Fruit fly (Drosophila melanogaster) whole organism, embryonic: ENCODE measurements around the gene BBS1.

ENCODE experiments used
- Adf1 ChIP-seq: fragments of 200-800 bp; sonication (Bioruptor generic); IDR thresholded peaks from 2 replicates; pipeline ENCODE4 v1.3.6; 2022; ENCODE audit warnings: missing biosample characterization, missing genetic modification characterization
- Aef1 ChIP-seq: fragments of 200-800 bp; sonication (Bioruptor generic); IDR thresholded peaks from 3 replicates; pipeline ENCODE4 v1.3.6; 2022; ENCODE audit warnings: missing biosample characterization, missing genetic modification characterization
- Bgb ChIP-seq: fragments of 200-800 bp; sonication (Bioruptor generic); IDR thresholded peaks from 2 replicates; pipeline ENCODE4 v1.3.6; 2022; ENCODE audit warnings: missing biosample characterization, missing genetic modification characterization; ENCODE audit not compliant: partially characterized antibody
- CG10147 ChIP-seq: fragments of 200-800 bp; sonication (Bioruptor generic); optimal IDR thresholded peaks from 2 replicates; lab custom pipeline; 2019; ENCODE audit warnings: missing biosample characterization, mild to moderate bottlenecking, missing genetic modification characterization, moderate library complexity
- CG10654 ChIP-seq: fragments of 200-800 bp; sonication (Bioruptor generic); optimal IDR thresholded peaks from 2 replicates; lab custom pipeline; 2016; ENCODE audit warnings: missing biosample characterization, missing genetic modification characterization
- CG11085 ChIP-seq: fragments of 200-800 bp; sonication (Bioruptor generic); IDR thresholded peaks from 2 replicates; pipeline ENCODE4 v1.3.6; 2022; ENCODE audit warnings: missing biosample characterization, missing genetic modification characterization
- CG11247 ChIP-seq: fragments of 200-800 bp; sonication (Bioruptor generic); IDR thresholded peaks from 2 replicates; pipeline ENCODE4 v1.3.6; 2022; ENCODE audit warnings: missing biosample characterization, missing genetic modification characterization
- CG11696 ChIP-seq: fragments of 200-800 bp; sonication (Bioruptor generic); IDR thresholded peaks from 2 replicates; pipeline ENCODE4 v1.3.6; 2022; ENCODE audit warnings: missing biosample characterization, missing genetic modification characterization
- CG12659 ChIP-seq: fragments of 200-800 bp; sonication (Bioruptor generic); optimal IDR thresholded peaks from 3 replicates; lab custom pipeline; 2017; ENCODE audit warnings: mild to moderate bottlenecking, missing biosample characterization, missing genetic modification reagents, missing genetic modification characterization
- CG13296 ChIP-seq: fragments of 200-800 bp; sonication (Bioruptor generic); optimal IDR thresholded peaks from 3 replicates; lab custom pipeline; 2018; ENCODE audit warnings: missing biosample characterization, mild to moderate bottlenecking, missing genetic modification characterization
- CG14050 ChIP-seq: fragments of 200-800 bp; sonication (Bioruptor generic); IDR thresholded peaks from 3 replicates; pipeline ENCODE4 v1.3.6; 2022; ENCODE audit warnings: missing biosample characterization, missing genetic modification characterization
- CG15011 ChIP-seq: fragments of 200-800 bp; sonication (Bioruptor generic); optimal IDR thresholded peaks from 3 replicates; lab custom pipeline; 2018; ENCODE audit warnings: missing biosample characterization, mild to moderate bottlenecking, missing genetic modification characterization
- CG1529 ChIP-seq: fragments of 200-800 bp; sonication (Bioruptor generic); optimal IDR thresholded peaks from 3 replicates; lab custom pipeline; 2018; ENCODE audit warnings: missing biosample characterization, missing genetic modification characterization
- CG15514 ChIP-seq: fragments of 200-800 bp; sonication (Bioruptor generic); optimal IDR thresholded peaks from 3 replicates; lab custom pipeline; 2017; ENCODE audit warnings: missing biosample characterization, missing genetic modification characterization, mild to moderate bottlenecking, moderate library complexity, missing genetic modification reagents
- CG16815 ChIP-seq: fragments of 200-800 bp; sonication (Bioruptor generic); optimal IDR thresholded peaks from 3 replicates; lab custom pipeline; 2017; ENCODE audit warnings: missing biosample characterization, mild to moderate bottlenecking, missing genetic modification characterization
- CG18476 ChIP-seq: fragments of 200-800 bp; sonication (Bioruptor generic); optimal IDR thresholded peaks from 2 replicates; lab custom pipeline; 2016; ENCODE audit warnings: missing biosample characterization, mild to moderate bottlenecking, missing genetic modification characterization
- CG34376 ChIP-seq: fragments of 200-800 bp; sonication (Bioruptor generic); optimal IDR thresholded peaks from 2 replicates; lab custom pipeline; 2018; ENCODE audit warnings: missing biosample characterization, mild to moderate bottlenecking, missing genetic modification characterization
- CG42726 ChIP-seq: fragments of 200-800 bp; sonication (Bioruptor generic); IDR thresholded peaks from 2 replicates; pipeline ENCODE4 v1.3.6; 2022; ENCODE audit warnings: missing biosample characterization, missing genetic modification characterization; ENCODE audit not compliant: partially characterized antibody
- CG6175 ChIP-seq: fragments of 200-800 bp; sonication (Bioruptor generic); IDR thresholded peaks from 3 replicates; pipeline ENCODE4 v1.3.6; 2022; ENCODE audit warnings: missing biosample characterization, missing genetic modification characterization
- CG7928 ChIP-seq: fragments of 200-800 bp; sonication (Bioruptor generic); optimal IDR thresholded peaks from 2 replicates; lab custom pipeline; 2017; ENCODE audit warnings: missing biosample characterization, mild to moderate bottlenecking, missing genetic modification characterization
- CG9932 ChIP-seq: fragments of 200-800 bp; sonication (Bioruptor generic); IDR thresholded peaks from 2 replicates; pipeline ENCODE4 v1.3.6; 2022; ENCODE audit warnings: missing biosample characterization, missing genetic modification characterization
- GATAe ChIP-seq: fragments of 200-800 bp; sonication (Bioruptor generic); conservative IDR thresholded peaks from 2 replicates; pipeline ENCODE4 v1.3.6; 2022; ENCODE audit warnings: missing biosample characterization, missing genetic modification characterization
- HLHmδ ChIP-seq: fragments of 200-800 bp; sonication (Bioruptor generic); optimal IDR thresholded peaks from 2 replicates; lab custom pipeline; 2018; ENCODE audit warnings: missing biosample characterization, mild to moderate bottlenecking, missing genetic modification characterization, moderate library complexity
- MBD-R2 ChIP-seq: fragments of 200-800 bp; sonication (Bioruptor generic); IDR thresholded peaks from 2 replicates; pipeline ENCODE4 v1.3.6; 2022; ENCODE audit warnings: missing biosample characterization, missing genetic modification characterization
- Mad ChIP-seq: fragments of 200-800 bp; sonication (Bioruptor generic); optimal IDR thresholded peaks from 2 replicates; lab custom pipeline; 2016; ENCODE audit warnings: missing biosample characterization, missing genetic modification characterization
- NC2α ChIP-seq: fragments of 200-800 bp; sonication (Bioruptor generic); optimal IDR thresholded peaks from 2 replicates; lab custom pipeline; 2016; ENCODE audit warnings: missing biosample characterization, missing genetic modification characterization
- NK7.1 ChIP-seq: fragments of 200-800 bp; sonication (Bioruptor generic); optimal IDR thresholded peaks from 3 replicates; lab custom pipeline; 2016; ENCODE audit warnings: missing biosample characterization, missing genetic modification characterization
- Nf-YA ChIP-seq: fragments of 200-800 bp; sonication (Bioruptor generic); IDR thresholded peaks from 2 replicates; pipeline ENCODE4 v1.3.6; 2022; ENCODE audit warnings: missing biosample characterization, missing genetic modification characterization
- Pdp1 ChIP-seq, 2 experiments: fragments of 200-800 bp; sonication (Bioruptor generic); optimal IDR thresholded peaks; 3 replicates each; lab custom pipeline; 2016; ENCODE audit warnings: missing biosample characterization in 2 of 2, missing genetic modification characterization in 2 of 2, mild to moderate bottlenecking in 1 of 2, moderate library complexity in 1 of 2
- Ptx1 ChIP-seq: fragments of 200-800 bp; sonication (Bioruptor generic); IDR thresholded peaks from 2 replicates; pipeline ENCODE4 v1.3.6; 2022; ENCODE audit warnings: missing biosample characterization, missing genetic modification characterization
- Ravus ChIP-seq: fragments of 200-800 bp; sonication (Bioruptor generic); IDR thresholded peaks from 2 replicates; pipeline ENCODE4 v1.3.6; 2022; ENCODE audit warnings: missing biosample characterization, missing genetic modification characterization
- Scr ChIP-seq: fragments of 200-800 bp; sonication (Bioruptor generic); IDR thresholded peaks from 2 replicates; pipeline ENCODE4 v1.3.6; 2022; ENCODE audit warnings: missing biosample characterization, missing genetic modification characterization; ENCODE audit not compliant: partially characterized antibody
- Usf ChIP-seq: fragments of 200-800 bp; sonication (Bioruptor generic); optimal IDR thresholded peaks from 2 replicates; lab custom pipeline; 2017; ENCODE audit warnings: missing genotype, missing biosample characterization, missing genetic modification characterization
- Vsx1 ChIP-seq: fragments of 200-800 bp; sonication (Bioruptor generic); optimal IDR thresholded peaks from 2 replicates; lab custom pipeline; 2017; ENCODE audit warnings: missing biosample characterization, mild to moderate bottlenecking, missing genetic modification characterization, missing genetic modification reagents
- abd-A ChIP-seq: fragments of 200-800 bp; sonication (Bioruptor generic); optimal IDR thresholded peaks from 3 replicates; lab custom pipeline; 2019; ENCODE audit warnings: missing biosample characterization, mild to moderate bottlenecking, missing genetic modification characterization, moderate library complexity
- bcd ChIP-seq: fragments of 200-800 bp; sonication (Bioruptor generic); optimal IDR thresholded peaks from 2 replicates; lab custom pipeline; 2017; ENCODE audit warnings: missing biosample characterization, mild to moderate bottlenecking, missing genetic modification characterization
- br ChIP-seq: fragments of >200 bp; optimal IDR thresholded peaks from 2 replicates; lab custom pipeline; 2017
- crp ChIP-seq, 2 experiments: fragments of 200-800 bp; sonication (Bioruptor generic); optimal IDR thresholded peaks; 2 replicates in 1 of 2; 3 replicates in 1 of 2; lab custom pipeline; 2017; ENCODE audit warnings: missing biosample characterization in 2 of 2, missing genetic modification characterization in 2 of 2, mild to moderate bottlenecking in 1 of 2, moderate library complexity in 1 of 2
- dmrt99B ChIP-seq: fragments of 200-800 bp; sonication (Bioruptor generic); optimal IDR thresholded peaks from 2 replicates; lab custom pipeline; 2018; ENCODE audit warnings: missing biosample characterization, mild to moderate bottlenecking, missing genetic modification characterization, moderate library complexity
- fd102C ChIP-seq: fragments of 200-800 bp; sonication (Bioruptor generic); optimal IDR thresholded peaks from 2 replicates; lab custom pipeline; 2018; ENCODE audit warnings: missing biosample characterization, mild to moderate bottlenecking, missing genetic modification characterization, moderate library complexity
- lilli ChIP-seq: fragments of 200-800 bp; sonication (Bioruptor generic); optimal IDR thresholded peaks from 3 replicates; lab custom pipeline; 2016; ENCODE audit warnings: missing biosample characterization, missing genetic modification characterization
- lmd ChIP-seq: fragments of 200-800 bp; sonication (Bioruptor generic); IDR thresholded peaks from 2 replicates; pipeline ENCODE4 v1.3.6; 2022; ENCODE audit warnings: missing biosample characterization, missing genetic modification characterization
- lola ChIP-seq, 3 experiments: fragments of >200 bp in 2 of 3; fragments of 200-800 bp in 1 of 3; sonication (Bioruptor generic) in 1 of 3; optimal IDR thresholded peaks; 2 replicates each; lab custom pipeline; 2017 to 2019; ENCODE audit warnings: missing biosample characterization in 3 of 3, missing genetic modification characterization in 3 of 3, mild to moderate bottlenecking in 1 of 3, moderate library complexity in 1 of 3
- pb ChIP-seq: fragments of 200-800 bp; sonication (Bioruptor generic); optimal IDR thresholded peaks from 3 replicates; lab custom pipeline; 2016; ENCODE audit warnings: missing biosample characterization, missing genetic modification characterization
- rib ChIP-seq: fragments of 200-800 bp; sonication (Bioruptor generic); IDR thresholded peaks from 2 replicates; pipeline ENCODE4 v1.3.6; 2022; ENCODE audit warnings: missing biosample characterization, missing genetic modification characterization
- stwl ChIP-seq: fragments of 200-800 bp; sonication (Bioruptor generic); optimal IDR thresholded peaks from 3 replicates; lab custom pipeline; 2018; ENCODE audit warnings: missing biosample characterization, mild to moderate bottlenecking, missing genetic modification characterization, moderate library complexity
- tx ChIP-seq: fragments of 200-800 bp; sonication (Bioruptor generic); optimal IDR thresholded peaks from 2 replicates; lab custom pipeline; 2016; ENCODE audit warnings: missing biosample characterization, missing genetic modification characterization

The BBS1 gene

dm6 chr3L:7133699-7134655 is 8.3 kb downstream of the BBS1 start, which contains the start of gene melt (continued):
- peak; percentile 81 for TF ChIP-seq tx (GFP tag; lab: Kevin White, UChicago)
- TF ChIP-seq CG1529, result peak; percentile 88
- peak; percentile 36; the same call in 1 of the 2 replicates for TF ChIP-seq MBD-R2 (GFP tag; lab: Robert Waterston, UW)
- peak; percentile 61 for TF ChIP-seq CG7928 (GFP tag; lab: Kevin White, UChicago)
- TF ChIP-seq lilli (GFP tag; lab: Kevin White, UChicago), result peak; percentile 94
- TF ChIP-seq crp (GFP tag; optimal IDR thresholded peaks at IDR 0.05; lab: Kevin White, UChicago), result peak in 1 of 2 experiments; percentile 46
- TF ChIP-seq CG15011, result peak; percentile 84
- TF ChIP-seq GATAe, result no peak
- peak; percentile 66; the same call in 1 of the 3 replicates for TF ChIP-seq Aef1 (GFP tag; lab: Robert Waterston, UW)
- peak; percentile 53; the same call in 1 of the 2 replicates for TF ChIP-seq rib (GFP tag; lab: Robert Waterston, UW)
- peak; percentile 87 for TF ChIP-seq CG10147
- peak; percentile 86 for TF ChIP-seq NK7.1 (GFP tag; lab: Kevin White, UChicago)
- peak; percentile 48 for TF ChIP-seq CG11085 (GFP tag; lab: Robert Waterston, UW)
- TF ChIP-seq br, result no peak
- TF ChIP-seq Vsx1 (GFP tag; lab: Kevin White, UChicago), result peak; percentile 75
- TF ChIP-seq CG11696 (GFP tag; lab: Robert Waterston, UW), result no peak
- TF ChIP-seq Pdp1 (GFP tag; optimal IDR thresholded peaks at IDR 0.05; lab: Kevin White, UChicago), result peak; percentile 84 to 90
- peak; percentile 86 for TF ChIP-seq Usf (GFP tag; lab: Kevin White, UChicago)
- TF ChIP-seq CG6175 (GFP tag; lab: Robert Waterston, UW), result no peak
- peak; percentile 59 for TF ChIP-seq NC2α (GFP tag; lab: Kevin White, UChicago)
- peak; percentile 89 for TF ChIP-seq dmrt99B (tag; lab: Kevin White, UChicago)
- peak; percentile 41; the same call in 1 of the 2 replicates for TF ChIP-seq CG42726 (GFP tag; lab: Robert Waterston, UW)
- TF ChIP-seq Mad (GFP tag; lab: Kevin White, UChicago), result peak; percentile 82
- TF ChIP-seq CG15514, result peak; percentile 69
- TF ChIP-seq CG11247 (GFP tag; lab: Robert Waterston, UW), result peak; percentile 51; the same call in 1 of the 2 replicates
- TF ChIP-seq CG10654, result peak; percentile 82
- TF ChIP-seq CG9932 (GFP tag; lab: Robert Waterston, UW), result peak; percentile 78
- TF ChIP-seq CG13296, result peak; percentile 78
- TF ChIP-seq bcd, result peak; percentile 89
- TF ChIP-seq CG16815 (GFP tag; lab: Kevin White, UChicago), result peak; percentile 89
- TF ChIP-seq fd102C, result peak; percentile 45
- peak; percentile 83 for TF ChIP-seq pb (GFP tag; lab: Kevin White, UChicago)
- peak; percentile 81 for TF ChIP-seq Ptx1
- TF ChIP-seq Bgb (GFP tag; lab: Robert Waterston, UW), result peak; percentile 73
- TF ChIP-seq Nf-YA, result peak; percentile 26; the same call in 1 of the 2 replicates
- peak; percentile 52; the same call in 2 of the 3 replicates for TF ChIP-seq CG14050 (GFP tag; lab: Robert Waterston, UW)
- peak in 1 of 3 experiments; percentile 90 for TF ChIP-seq lola (GFP tag; optimal IDR thresholded peaks at IDR 0.05; lab: Kevin White, UChicago)
- peak; percentile 24 for TF ChIP-seq abd-A
- peak; percentile 62 for TF ChIP-seq HLHmδ (GFP tag; lab: Kevin White, UChicago)
- peak; percentile 84 for TF ChIP-seq lmd
- peak; percentile 13 for TF ChIP-seq stwl (tag; lab: Kevin White, UChicago)
- peak; percentile 44 for TF ChIP-seq Ravus (GFP tag; lab: Robert Waterston, UW)
- peak; percentile 52; the same call in 1 of the 2 replicates for TF ChIP-seq Adf1
- TF ChIP-seq CG18476 (GFP tag; lab: Kevin White, UChicago), result peak; percentile 88
- TF ChIP-seq CG34376 (GFP tag; lab: Kevin White, UChicago), result peak; percentile 75
- TF ChIP-seq CG12659, result peak; percentile 92
- no peak for TF ChIP-seq Scr (GFP tag; lab: Robert Waterston, UW)
